Worm (Caenorhabditis elegans): Measurements from ENCODE around the gene F53A3.1.

ce11 chrIII:1951388-1951787, 8.0 kb upstream of the F53A3.1 start, which contains the start of gene F53A3.7:
- no peak for TF ChIP-seq nfya-1 (tag; optimal IDR thresholded peaks at IDR 0.05; ENCODE audit: borderline replicate concordance, insufficient read depth)
- no peak for TF ChIP-seq ama-1 (optimal IDR thresholded peaks at IDR 0.05)
- peak in 1 of 2 experiments; percentile 57 for TF ChIP-seq ama-1 (GFP tag; optimal IDR thresholded peaks at IDR 0.05)
- no peak for TF ChIP-seq K12H6.12 (tag; optimal IDR thresholded peaks at IDR 0.05)
- TF ChIP-seq ets-4 (GFP tag; optimal IDR thresholded peaks at IDR 0.05): no peak
- no peak for TF ChIP-seq F55B11.4 (tag; optimal IDR thresholded peaks at IDR 0.05; ENCODE audit: borderline replicate concordance, insufficient read depth)
- TF ChIP-seq F49E8.2 (tag; optimal IDR thresholded peaks at IDR 0.05; ENCODE audit: insufficient read depth): no peak
- TF ChIP-seq ceh-40 (GFP tag; IDR thresholded peaks at IDR 0.05): no peak
